Fruit fly (Drosophila melanogaster): ENCODE measurements around the gene Tom20.

dm6 chr3L:19952690-19953089, 47.8 kb upstream of the Tom20 start, which contains the start of gene CG33710:
- TF ChIP-seq CG8478 (optimal IDR thresholded peaks at IDR 0.05) (no peak), CTCF (optimal IDR thresholded peaks at IDR 0.05) (no peak)
